Worm (Caenorhabditis elegans) whole organism, L1 larva: Measurements from ENCODE around the gene Y73C8C.4.

Source experiments
- C04F5.9 ChIP-seq: sonication (generic microtip); optimal IDR thresholded peaks from 2 replicates; lab custom pipeline; 2016; ENCODE audit warnings: missing genetic modification characterization, missing compliant biosample characterization
- aha-1 ChIP-seq: fragments of 150-350 bp; optimal IDR thresholded peaks from 2 replicates; lab custom pipeline; 2014; ENCODE audit warnings: missing biosample characterization, missing genetic modification characterization
- alr-1 ChIP-seq: fragments of 200-800 bp; sonication (Bioruptor generic); optimal IDR thresholded peaks from 2 replicates; lab custom pipeline; 2018; ENCODE audit warnings: borderline replicate concordance, mild to moderate bottlenecking, missing genetic modification characterization, missing compliant biosample characterization
- aly-2 ChIP-seq: fragments of 150-350 bp; optimal IDR thresholded peaks from 2 replicates; lab custom pipeline; 2014; ENCODE audit warnings: missing biosample characterization, missing genetic modification characterization
- ama-1 ChIP-seq: fragments of 150-350 bp; optimal IDR thresholded peaks from 2 replicates; lab custom pipeline; 2014
- blmp-1 ChIP-seq: fragments of 150-350 bp; optimal IDR thresholded peaks from 2 replicates; lab custom pipeline; 2014; ENCODE audit warnings: missing biosample characterization, missing genetic modification characterization
- ceh-88 ChIP-seq: fragments of 200-800 bp; sonication (Bioruptor generic); IDR thresholded peaks from 2 replicates; pipeline ENCODE4 v1.3.6; 2022; ENCODE audit warnings: missing genetic modification characterization, missing compliant biosample characterization
- ces-1 ChIP-seq: fragments of 150-350 bp; optimal IDR thresholded peaks from 2 replicates; lab custom pipeline; 2014; ENCODE audit warnings: missing biosample characterization, missing genetic modification reagents, missing genetic modification characterization
- elt-2 ChIP-seq: sonication (generic microtip); optimal IDR thresholded peaks from 2 replicates; lab custom pipeline; 2016; ENCODE audit warnings: missing genetic modification characterization, mild to moderate bottlenecking, inconsistent platforms, missing compliant biosample characterization, missing genetic modification reagents
- ets-5 ChIP-seq: fragments of 200-800 bp; sonication (Bioruptor generic); IDR thresholded peaks from 2 replicates; pipeline ENCODE4 v1.3.6; 2022; ENCODE audit warnings: missing genetic modification characterization, missing compliant biosample characterization
- fkh-8 ChIP-seq: sonication (generic microtip); optimal IDR thresholded peaks from 2 replicates; lab custom pipeline; 2016; ENCODE audit warnings: mild to moderate bottlenecking, missing genetic modification characterization, missing compliant biosample characterization
- hlh-17 ChIP-seq: fragments of 200-800 bp; sonication (Bioruptor generic); optimal IDR thresholded peaks from 2 replicates; lab custom pipeline; 2018; ENCODE audit warnings: missing genetic modification characterization, mild to moderate bottlenecking, missing compliant biosample characterization, moderate library complexity, borderline replicate concordance
- hlh-4 ChIP-seq: sonication (generic microtip); optimal IDR thresholded peaks from 2 replicates; lab custom pipeline; 2016; ENCODE audit warnings: mild to moderate bottlenecking, missing genetic modification characterization, missing compliant biosample characterization
- hpl-2 ChIP-seq: fragments of 150-350 bp; optimal IDR thresholded peaks from 2 replicates; lab custom pipeline; 2014; ENCODE audit warnings: missing biosample characterization, missing genetic modification reagents, missing genetic modification characterization
- irx-1 ChIP-seq: sonication (generic microtip); optimal IDR thresholded peaks from 2 replicates; lab custom pipeline; 2016; ENCODE audit warnings: missing genetic modification characterization, missing compliant biosample characterization
- isw-1 ChIP-seq: fragments of 200-800 bp; sonication (Bioruptor generic); IDR thresholded peaks from 2 replicates; pipeline ENCODE4 v1.3.6; 2022; ENCODE audit warnings: missing genetic modification characterization, missing compliant biosample characterization
- jun-1 ChIP-seq: fragments of 150-350 bp; optimal IDR thresholded peaks from 2 replicates; lab custom pipeline; 2014; ENCODE audit warnings: missing biosample characterization, missing genetic modification reagents, missing genetic modification characterization
- lin-13 ChIP-seq: fragments of 150-350 bp; optimal IDR thresholded peaks from 2 replicates; lab custom pipeline; 2014; ENCODE audit warnings: missing biosample characterization, missing genetic modification reagents, missing genetic modification characterization
- lin-15B ChIP-seq: fragments of 150-350 bp; sonication (generic microtip); optimal IDR thresholded peaks from 3 replicates; lab custom pipeline; 2014; ENCODE audit warnings: missing biosample characterization, missing genetic modification characterization
- lin-35 ChIP-seq, 2 experiments: fragments of 150-350 bp; optimal IDR thresholded peaks; 2 replicates each; lab custom pipeline; 2014; ENCODE audit warnings: missing biosample characterization in 2 of 2, missing genetic modification characterization in 2 of 2, missing genetic modification reagents in 2 of 2
- lsy-2 ChIP-seq, 2 experiments: fragments of 150-350 bp; optimal IDR thresholded peaks; 2 replicates each; lab custom pipeline; 2014; ENCODE audit warnings: missing biosample characterization in 2 of 2, missing genetic modification characterization in 2 of 2
- mef-2 ChIP-seq: fragments of 150-350 bp; optimal IDR thresholded peaks from 2 replicates; lab custom pipeline; 2014; ENCODE audit warnings: missing biosample characterization, missing genetic modification characterization
- mep-1 ChIP-seq: fragments of 150-350 bp; optimal IDR thresholded peaks from 2 replicates; lab custom pipeline; 2014; ENCODE audit warnings: missing biosample characterization, missing genetic modification characterization
- nhr-19 ChIP-seq: fragments of 200-800 bp; sonication (Bioruptor generic); conservative IDR thresholded peaks from 2 replicates; pipeline ENCODE4 v1.3.6; 2022; ENCODE audit warnings: missing genetic modification characterization, missing compliant biosample characterization
- nhr-76 ChIP-seq: sonication (generic microtip); optimal IDR thresholded peaks from 2 replicates; lab custom pipeline; 2017; ENCODE audit warnings: missing biosample characterization, missing genetic modification characterization
- pag-3 ChIP-seq: sonication (generic microtip); optimal IDR thresholded peaks from 2 replicates; lab custom pipeline; 2017; ENCODE audit warnings: missing genetic modification characterization, mild to moderate bottlenecking, missing compliant biosample characterization, antibody characterized with exemption, borderline replicate concordance; ENCODE audit not compliant: insufficient read depth
- pqm-1 ChIP-seq: sonication (generic microtip); optimal IDR thresholded peaks from 3 replicates; lab custom pipeline; 2017; ENCODE audit warnings: missing biosample characterization, missing genetic modification characterization
- skn-1 ChIP-seq: fragments of 150-350 bp; optimal IDR thresholded peaks from 2 replicates; lab custom pipeline; 2014; ENCODE audit warnings: missing biosample characterization, missing genetic modification characterization
- snpc-4 ChIP-seq: fragments of 150-350 bp; optimal IDR thresholded peaks from 2 replicates; lab custom pipeline; 2014; ENCODE audit warnings: missing biosample characterization, missing genetic modification characterization
- snu-23 ChIP-seq: sonication (generic microtip); optimal IDR thresholded peaks from 2 replicates; lab custom pipeline; 2016; ENCODE audit warnings: missing genetic modification characterization, missing compliant biosample characterization
- sup-37 ChIP-seq: fragments of 200-800 bp; sonication (Bioruptor generic); optimal IDR thresholded peaks from 2 replicates; lab custom pipeline; 2018; ENCODE audit warnings: mild to moderate bottlenecking, missing genetic modification characterization, missing compliant biosample characterization
- swsn-7 ChIP-seq: sonication (generic microtip); optimal IDR thresholded peaks from 2 replicates; lab custom pipeline; 2016; ENCODE audit warnings: missing genetic modification characterization, missing compliant biosample characterization
- tbx-2 ChIP-seq: sonication (generic microtip); optimal IDR thresholded peaks from 2 replicates; lab custom pipeline; 2016; ENCODE audit warnings: missing genetic modification characterization, missing compliant biosample characterization
- unc-130 ChIP-seq: fragments of 150-350 bp; optimal IDR thresholded peaks from 2 replicates; lab custom pipeline; 2017; ENCODE audit warnings: missing biosample characterization, missing genetic modification characterization, inconsistent platforms
- unc-98 ChIP-seq: fragments of 200-800 bp; sonication (Bioruptor generic); IDR thresholded peaks from 2 replicates; pipeline ENCODE4 v1.3.6; 2022; ENCODE audit warnings: missing genetic modification characterization, missing compliant biosample characterization
- zag-1 ChIP-seq: fragments of 150-350 bp; optimal IDR thresholded peaks from 2 replicates; lab custom pipeline; 2014; ENCODE audit warnings: missing biosample characterization, missing genetic modification characterization

The Y73C8C.4 gene

ce11 chrV:3094351-3094750, 7.6 kb downstream of the Y73C8C.4 start, which contains the start of gene cyp-33C9 (continued):
- no peak for TF ChIP-seq aha-1

- no peak for TF ChIP-seq pqm-1 (tag; lab: Kevin White, UChicago)
- TF ChIP-seq lin-13: no peak
- no peak for TF ChIP-seq unc-98
These were observed 13.2 kb downstream of the Y73C8C.4 start, which contains the start of gene acs-21 for ce11 chrV:3088768-3089167. Gene acs-21 (plus strand): TSS chrV:3089068.

- TF ChIP-seq ets-5 (GFP tag; lab: Robert Waterston, UW): no peak
- TF ChIP-seq, all 84 proteins: peak for 0
These were observed 15.7 kb downstream of the Y73C8C.4 start, which contains the start of gene srt-8 for ce11 chrV:3086260-3086659. Gene srt-8 (plus strand): TSS chrV:3086560.

ce11 chrV:3081471-3081870, 20.5 kb downstream of the Y73C8C.4 start, which contains the start of gene srt-7:
Gene srt-7 (plus strand): TSS chrV:3081771.
- TF ChIP-seq isw-1 (no peak), hpl-2 (GFP tag; lab: Kevin White, UChicago) (no peak), tbx-2 (tag; lab: Kevin White, UChicago) (no peak), zag-1 (tag; lab: Kevin White, UChicago) (no peak), swsn-7 (tag; lab: Kevin White, UChicago) (no peak)

ce11 chrV:3080792-3081191, 21.2 kb downstream of the Y73C8C.4 start, which contains the start of gene srt-5:
Gene srt-5 (minus strand): TSS chrV:3080892.
- TF ChIP-seq unc-98 (no peak), snpc-4 (no peak), lsy-2 (tag; optimal IDR thresholded peaks at IDR 0.05; lab: Kevin White, UChicago) (no peak), blmp-1 (tag; lab: Kevin White, UChicago) (no peak), ama-1 (lab: Kevin White, UChicago) (no peak), fkh-8 (tag; lab: Kevin White, UChicago) (no peak), hlh-17 (GFP tag; lab: Kevin White, UChicago) (no peak), sup-37 (GFP tag; lab: Kevin White, UChicago) (no peak), unc-130 (tag; lab: Kevin White, UChicago) (no peak), nhr-19 (GFP tag; lab: Robert Waterston, UW) (no peak)
- TF ChIP-seq, all 84 proteins: peak for 0

- TF ChIP-seq ceh-88 (GFP tag; lab: Robert Waterston, UW): no peak
- TF ChIP-seq C04F5.9 (tag; lab: Kevin White, UChicago): no peak
- no peak for TF ChIP-seq ces-1 (GFP tag; lab: Kevin White, UChicago)
- no peak for TF ChIP-seq snu-23 (GFP tag; lab: Kevin White, UChicago)
- TF ChIP-seq, all 84 proteins: peak for 0
These were observed 30.4 kb downstream of the Y73C8C.4 start, which contains the start of gene C50H11.13 for ce11 chrV:3071548-3071947. Gene C50H11.13 (minus strand): TSS chrV:3071648.

ce11 chrV:3069101-3069500, 32.8 kb downstream of the Y73C8C.4 start, which contains the start of gene str-40:
Gene str-40 (minus strand): TSS chrV:3069201.
- TF ChIP-seq elt-2 (no peak), alr-1 (tag; lab: Kevin White, UChicago) (no peak), pag-3 (tag; lab: Kevin White, UChicago) (no peak), mep-1 (no peak), ces-1 (GFP tag; lab: Kevin White, UChicago) (no peak), isw-1 (no peak), irx-1 (tag; lab: Kevin White, UChicago) (no peak), nhr-76 (no peak), skn-1 (tag; lab: Kevin White, UChicago) (no peak), lin-15B (tag; lab: Kevin White, UChicago) (no peak), jun-1 (no peak), unc-98 (no peak), lin-35 (GFP tag; optimal IDR thresholded peaks at IDR 0.05; lab: Kevin White, UChicago) (no peak), nhr-19 (GFP tag; lab: Robert Waterston, UW) (no peak), hlh-4 (tag; lab: Kevin White, UChicago) (no peak), aly-2 (tag; lab: Kevin White, UChicago) (no peak), sup-37 (GFP tag; lab: Kevin White, UChicago) (no peak), mef-2 (tag; lab: Kevin White, UChicago) (no peak)
- TF ChIP-seq, all 84 proteins: peak for 0
